Worm (Caenorhabditis elegans): ENCODE data around the gene F57F5.3.

Gene F57F5.3

DNA sequence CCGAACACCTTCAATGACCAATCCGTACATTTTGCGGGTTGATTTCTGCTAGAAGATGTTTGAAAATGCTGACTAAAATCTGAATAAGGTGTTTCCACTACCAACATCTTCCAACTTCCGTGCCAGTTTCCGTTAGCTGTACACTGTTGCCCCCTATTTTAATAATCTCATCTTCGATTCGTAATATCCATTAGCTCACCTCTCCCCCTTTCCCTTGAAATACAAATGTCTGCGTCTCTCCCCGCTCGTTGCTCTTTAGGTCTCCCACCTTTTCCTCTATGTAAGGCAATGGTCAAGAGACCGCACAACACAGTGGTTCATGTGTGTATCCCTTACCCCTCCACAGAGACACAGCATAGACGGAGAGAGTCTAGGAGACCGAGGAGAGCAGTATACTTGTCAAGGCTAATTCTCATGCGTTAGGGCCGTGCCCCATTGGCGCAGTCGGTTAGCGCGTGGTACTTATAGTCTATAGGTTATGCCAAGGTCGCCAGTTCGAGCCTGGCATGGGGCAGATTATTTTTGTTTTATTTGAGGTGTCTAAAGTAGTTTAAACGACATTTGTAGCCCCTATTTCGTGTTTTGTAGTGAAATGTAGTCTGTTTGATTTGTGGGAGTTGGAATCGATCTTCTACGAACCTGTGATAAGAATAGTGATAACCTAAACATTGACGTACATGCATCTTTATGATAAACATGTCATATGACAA lies 4.5 kb downstream of the F57F5.3 start, which contains the start of gene gcy-33 (continued):
- TF ChIP-seq ZK185.1 (tag; optimal IDR thresholded peaks at IDR 0.05; ENCODE audit: poor library complexity, severe bottlenecking) (peak; percentile 85), pha-4 (tag; optimal IDR thresholded peaks at IDR 0.05) (no peak), ztf-28 (GFP tag; IDR thresholded peaks at IDR 0.05) (peak; percentile 74; the same call in 1 of the 2 replicates), B0336.3 (GFP tag; IDR thresholded peaks at IDR 0.05) (peak; percentile 91), ztf-3 (GFP tag; optimal IDR thresholded peaks at IDR 0.05) (no peak), snpc-3.4 (tag; optimal IDR thresholded peaks at IDR 0.05) (peak; percentile 56), B0035.1 (tag; optimal IDR thresholded peaks at IDR 0.05) (peak; percentile 72), Y67H2A.10 (GFP tag; conservative IDR thresholded peaks at IDR 0.05) (peak; percentile 28; the same call in 1 of the 2 replicates), hlh-12 (tag; optimal IDR thresholded peaks at IDR 0.05) (peak; percentile 64), lsy-27 (tag; optimal IDR thresholded peaks at IDR 0.05; ENCODE audit: borderline replicate concordance, insufficient read depth) (peak; percentile 64), ztf-22 (GFP tag; optimal IDR thresholded peaks at IDR 0.05) (peak; percentile 94), mel-28 (tag; optimal IDR thresholded peaks at IDR 0.05; ENCODE audit: borderline replicate concordance) (no peak), sdz-38 (tag; optimal IDR thresholded peaks at IDR 0.05) (no peak), hlh-26 (GFP tag; conservative IDR thresholded peaks at IDR 0.05) (no peak), B0019.2 (GFP tag; conservative IDR thresholded peaks at IDR 0.05) (no peak), tlf-1 (GFP tag; optimal IDR thresholded peaks at IDR 0.05) (peak; percentile 75), F57A8.1 (GFP tag; optimal IDR thresholded peaks at IDR 0.05) (peak; percentile 83), lsl-1 (GFP tag; optimal IDR thresholded peaks at IDR 0.05) (peak; percentile 54), snpc-1.3 (tag; optimal IDR thresholded peaks at IDR 0.05; ENCODE audit: insufficient read depth) (peak; percentile 87), madf-6 (GFP tag; IDR thresholded peaks at IDR 0.05) (peak; percentile 70), F39B2.1 (GFP tag; IDR thresholded peaks at IDR 0.05) (0 out of 2 replicates have a peak, but pooled peaks have one; percentile 7), aptf-2 (GFP tag; conservative IDR thresholded peaks at IDR 0.05) (no peak), athp-1 (tag; optimal IDR thresholded peaks at IDR 0.05) (peak; percentile 59), hrde-1 (tag; optimal IDR thresholded peaks at IDR 0.05; ENCODE audit: borderline replicate concordance) (peak; percentile 83), cebp-1 (GFP tag; IDR thresholded peaks at IDR 0.05) (no peak), cebp-1 (tag; optimal IDR thresholded peaks at IDR 0.05) (peak; percentile 84), rcor-1 (GFP tag; IDR thresholded peaks at IDR 0.05) (peak; percentile 87), F49E8.2 (tag; optimal IDR thresholded peaks at IDR 0.05; ENCODE audit: insufficient read depth) (peak; percentile 59), nhr-80 (tag; optimal IDR thresholded peaks at IDR 0.05) (peak; percentile 81), lag-1 (GFP tag; IDR thresholded peaks at IDR 0.05) (peak; percentile 85; the same call in 1 of the 2 replicates), ztf-26 (tag; optimal IDR thresholded peaks at IDR 0.05) (peak; percentile 86), nfya-1 (tag; optimal IDR thresholded peaks at IDR 0.05; ENCODE audit: borderline replicate concordance, insufficient read depth) (no peak), atf-7 (tag; optimal IDR thresholded peaks at IDR 0.05) (peak; percentile 92), attf-5 (GFP tag; optimal IDR thresholded peaks at IDR 0.05) (peak; percentile 64), rpc-1 (optimal IDR thresholded peaks at IDR 0.05) (peak; percentile 87), rpc-1 (tag; optimal IDR thresholded peaks at IDR 0.05) (peak; percentile 88), ama-1 (optimal IDR thresholded peaks at IDR 0.05) (no peak), ama-1 (GFP tag; optimal IDR thresholded peaks at IDR 0.05) (peak; percentile 13 to 80), ekl-4 (GFP tag; IDR thresholded peaks at IDR 0.05) (peak; percentile 91), nfya-2 (GFP tag; IDR thresholded peaks at IDR 0.05) (no peak), madf-8 (GFP tag; conservative IDR thresholded peaks at IDR 0.05) (peak; percentile 47), T07F8.4 (tag; optimal IDR thresholded peaks at IDR 0.05) (peak; percentile 76), B0261.1 (tag; optimal IDR thresholded peaks at IDR 0.05) (peak; percentile 95), cebp-2 (GFP tag; IDR thresholded peaks at IDR 0.05) (peak; percentile 85; the same call in 1 of the 2 replicates), D2030.7 (GFP tag; IDR thresholded peaks at IDR 0.05) (peak; percentile 72), fkh-3 (tag; optimal IDR thresholded peaks at IDR 0.05) (peak; percentile 95), egrh-3 (GFP tag; IDR thresholded peaks at IDR 0.05) (peak; percentile 43; the same call in 1 of the 2 replicates)
